Fruit fly (Drosophila melanogaster) whole organism, embryonic: ENCODE measurements around the gene Hs2st.

Experiments used
- B-H1 ChIP-seq: fragments of 200-800 bp; sonication (Bioruptor generic); IDR thresholded peaks from 3 replicates; pipeline ENCODE4 v1.3.6; 2022; ENCODE audit warnings: missing biosample characterization, missing genetic modification characterization
- CG1024 ChIP-seq: fragments of 200-800 bp; sonication (Bioruptor generic); IDR thresholded peaks from 2 replicates; pipeline ENCODE4 v1.3.6; 2022; ENCODE audit warnings: missing biosample characterization, missing genetic modification characterization
- CG10366 ChIP-seq: fragments of 200-800 bp; sonication (Bioruptor generic); IDR thresholded peaks from 2 replicates; pipeline ENCODE4 v1.3.6; 2022; ENCODE audit warnings: missing biosample characterization, missing genetic modification characterization
- CG10543 ChIP-seq: fragments of 200-800 bp; sonication (Bioruptor generic); optimal IDR thresholded peaks from 3 replicates; lab custom pipeline; 2017; ENCODE audit warnings: missing biosample characterization, mild to moderate bottlenecking, missing genetic modification characterization, moderate library complexity
- CG10565 ChIP-seq: fragments of 200-800 bp; sonication (Bioruptor generic); optimal IDR thresholded peaks from 3 replicates; lab custom pipeline; 2016; ENCODE audit warnings: missing biosample characterization, mild to moderate bottlenecking, missing genetic modification characterization
- CG10979 ChIP-seq: fragments of 200-800 bp; sonication (Bioruptor generic); optimal IDR thresholded peaks from 2 replicates; lab custom pipeline; 2018; ENCODE audit warnings: missing biosample characterization, mild to moderate bottlenecking, missing genetic modification characterization, moderate library complexity
- CG12071 ChIP-seq: fragments of 200-800 bp; sonication (Bioruptor generic); optimal IDR thresholded peaks from 3 replicates; lab custom pipeline; 2018; ENCODE audit warnings: missing biosample characterization, mild to moderate bottlenecking, missing genetic modification characterization
- CG16813 ChIP-seq: fragments of 200-800 bp; sonication (Bioruptor generic); IDR thresholded peaks from 3 replicates; pipeline ENCODE4 v1.3.6; 2022; ENCODE audit warnings: missing biosample characterization, missing genetic modification characterization; ENCODE audit not compliant: partially characterized antibody
- CG16815 ChIP-seq: fragments of 200-800 bp; sonication (Bioruptor generic); optimal IDR thresholded peaks from 3 replicates; lab custom pipeline; 2017; ENCODE audit warnings: missing biosample characterization, mild to moderate bottlenecking, missing genetic modification characterization
- CG17568 ChIP-seq: fragments of 200-800 bp; sonication (Bioruptor generic); optimal IDR thresholded peaks from 2 replicates; lab custom pipeline; 2018; ENCODE audit warnings: missing biosample characterization, mild to moderate bottlenecking, missing genetic modification characterization, moderate library complexity
- CG18262 ChIP-seq: fragments of 200-800 bp; optimal IDR thresholded peaks from 3 replicates; lab custom pipeline; 2019; ENCODE audit warnings: missing biosample characterization, mild to moderate bottlenecking, missing genetic modification characterization, moderate library complexity
- CG18599 ChIP-seq: fragments of 200-800 bp; sonication (Bioruptor generic); optimal IDR thresholded peaks from 3 replicates; lab custom pipeline; 2017; ENCODE audit warnings: missing biosample characterization, missing genetic modification characterization, mild to moderate bottlenecking, moderate library complexity, missing genetic modification reagents
- CG2202 ChIP-seq: fragments of 200-800 bp; sonication (Bioruptor generic); optimal IDR thresholded peaks from 2 replicates; lab custom pipeline; 2018; ENCODE audit warnings: missing biosample characterization, mild to moderate bottlenecking, missing genetic modification characterization
- CG3065 ChIP-seq: fragments of 200-800 bp; sonication (Bioruptor generic); optimal IDR thresholded peaks from 2 replicates; lab custom pipeline; 2016; ENCODE audit warnings: missing biosample characterization, missing genetic modification characterization
- CG32767 ChIP-seq: fragments of 200-800 bp; sonication (Bioruptor generic); IDR thresholded peaks from 2 replicates; pipeline ENCODE4 v1.3.6; 2022; ENCODE audit warnings: missing biosample characterization, missing genetic modification characterization
- CG4820 ChIP-seq: fragments of 200-800 bp; sonication (Bioruptor generic); optimal IDR thresholded peaks from 3 replicates; lab custom pipeline; 2016; ENCODE audit warnings: missing biosample characterization, missing genetic modification characterization
- CG5953 ChIP-seq: fragments of 200-800 bp; sonication (Bioruptor generic); IDR thresholded peaks from 2 replicates; pipeline ENCODE4 v1.3.6; 2022; ENCODE audit warnings: missing biosample characterization, missing genetic modification characterization
- CG7839 ChIP-seq: fragments of 200-800 bp; sonication (Bioruptor generic); optimal IDR thresholded peaks from 3 replicates; lab custom pipeline; 2018; ENCODE audit warnings: missing biosample characterization, mild to moderate bottlenecking, missing genetic modification characterization, moderate library complexity
- CHES-1-like ChIP-seq: fragments of 200-800 bp; sonication (Bioruptor generic); optimal IDR thresholded peaks from 2 replicates; lab custom pipeline; 2016; ENCODE audit warnings: missing biosample characterization, missing genetic modification characterization
- CoRest ChIP-seq: fragments of 200-800 bp; sonication (Bioruptor generic); optimal IDR thresholded peaks from 3 replicates; lab custom pipeline; 2018; ENCODE audit warnings: missing biosample characterization, mild to moderate bottlenecking, missing genetic modification characterization, moderate library complexity
- D19A ChIP-seq: fragments of 200-800 bp; optimal IDR thresholded peaks from 3 replicates; lab custom pipeline; 2019; ENCODE audit warnings: missing biosample characterization, mild to moderate bottlenecking, missing genetic modification characterization, moderate library complexity
- Doc3 ChIP-seq: fragments of 200-800 bp; sonication (Bioruptor generic); IDR thresholded peaks from 3 replicates; pipeline ENCODE4 v1.3.6; 2022; ENCODE audit warnings: missing biosample characterization, missing genetic modification characterization; ENCODE audit not compliant: partially characterized antibody
- Dp ChIP-seq: fragments of 200-800 bp; sonication (Bioruptor generic); optimal IDR thresholded peaks from 2 replicates; lab custom pipeline; 2018; ENCODE audit warnings: missing biosample characterization, mild to moderate bottlenecking, missing genetic modification characterization, moderate library complexity
- Fer1 ChIP-seq: fragments of 200-800 bp; sonication (Bioruptor generic); optimal IDR thresholded peaks from 2 replicates; lab custom pipeline; 2017; ENCODE audit warnings: missing biosample characterization, mild to moderate bottlenecking, missing genetic modification characterization
- Hmx ChIP-seq: fragments of 200-800 bp; sonication (Bioruptor generic); optimal IDR thresholded peaks from 2 replicates; lab custom pipeline; 2016; ENCODE audit warnings: missing biosample characterization, missing genetic modification characterization
- Nf-YB ChIP-seq: fragments of 200-800 bp; sonication (Bioruptor generic); optimal IDR thresholded peaks from 3 replicates; lab custom pipeline; 2019; ENCODE audit warnings: missing biosample characterization, mild to moderate bottlenecking, missing genetic modification characterization, moderate library complexity
- PHDP ChIP-seq: fragments of 200-800 bp; sonication (Bioruptor generic); optimal IDR thresholded peaks from 3 replicates; lab custom pipeline; 2018; ENCODE audit warnings: missing biosample characterization, mild to moderate bottlenecking, missing genetic modification characterization, moderate library complexity
- Spps ChIP-seq: fragments of 200-800 bp; sonication (Bioruptor generic); optimal IDR thresholded peaks from 2 replicates; lab custom pipeline; 2018; ENCODE audit warnings: missing biosample characterization, mild to moderate bottlenecking, missing genetic modification characterization
- YL-1 ChIP-seq: fragments of 200-800 bp; sonication (Bioruptor generic); optimal IDR thresholded peaks from 3 replicates; lab custom pipeline; 2017; ENCODE audit warnings: missing biosample characterization, mild to moderate bottlenecking, missing genetic modification characterization
- bab2 ChIP-seq: fragments of 200-800 bp; sonication (Bioruptor generic); optimal IDR thresholded peaks from 2 replicates; lab custom pipeline; 2016; ENCODE audit warnings: missing biosample characterization, missing genetic modification characterization
- bowl ChIP-seq: fragments of 200-800 bp; sonication (Bioruptor generic); IDR thresholded peaks from 2 replicates; pipeline ENCODE4 v1.3.6; 2022; ENCODE audit warnings: missing biosample characterization, missing genetic modification characterization
- bsh ChIP-seq, 2 experiments: fragments of 200-800 bp; sonication (Bioruptor generic); optimal IDR thresholded peaks; 2 replicates each; lab custom pipeline; 2017 to 2018; ENCODE audit warnings: mild to moderate bottlenecking in 2 of 2, missing biosample characterization in 2 of 2, missing genetic modification characterization in 2 of 2, moderate library complexity in 1 of 2
- crp ChIP-seq, 2 experiments: fragments of 200-800 bp; sonication (Bioruptor generic); optimal IDR thresholded peaks; 2 replicates in 1 of 2; 3 replicates in 1 of 2; lab custom pipeline; 2017; ENCODE audit warnings: missing biosample characterization in 2 of 2, missing genetic modification characterization in 2 of 2, mild to moderate bottlenecking in 1 of 2, moderate library complexity in 1 of 2
- da ChIP-seq: fragments of 200-800 bp; sonication (Bioruptor generic); optimal IDR thresholded peaks from 2 replicates; lab custom pipeline; 2016; ENCODE audit warnings: missing biosample characterization, missing genetic modification characterization
- eve ChIP-seq, 2 experiments: fragments of >200 bp; optimal IDR thresholded peaks; 2 replicates each; lab custom pipeline; 2017; ENCODE audit warnings: missing biosample characterization in 2 of 2, missing genetic modification characterization in 2 of 2
- fd102C ChIP-seq: fragments of 200-800 bp; sonication (Bioruptor generic); optimal IDR thresholded peaks from 2 replicates; lab custom pipeline; 2018; ENCODE audit warnings: missing biosample characterization, mild to moderate bottlenecking, missing genetic modification characterization, moderate library complexity
- gt ChIP-seq: fragments of 200-800 bp; sonication (Bioruptor generic); IDR thresholded peaks from 2 replicates; pipeline ENCODE4 v1.3.6; 2022; ENCODE audit warnings: missing biosample characterization, missing genetic modification characterization
- jumu ChIP-seq: fragments of 200-800 bp; sonication (Bioruptor generic); optimal IDR thresholded peaks from 3 replicates; lab custom pipeline; 2016; ENCODE audit warnings: missing biosample characterization, missing genetic modification characterization
- kay ChIP-seq: fragments of 200-800 bp; sonication (Bioruptor generic); optimal IDR thresholded peaks from 2 replicates; lab custom pipeline; 2016; ENCODE audit warnings: missing biosample characterization, missing genetic modification characterization
- lab ChIP-seq: fragments of 200-800 bp; sonication (Bioruptor generic); optimal IDR thresholded peaks from 3 replicates; lab custom pipeline; 2017; ENCODE audit warnings: missing biosample characterization, missing genetic modification characterization, mild to moderate bottlenecking, moderate library complexity, missing genetic modification reagents
- lilli ChIP-seq: fragments of 200-800 bp; sonication (Bioruptor generic); optimal IDR thresholded peaks from 3 replicates; lab custom pipeline; 2016; ENCODE audit warnings: missing biosample characterization, missing genetic modification characterization
- lmd ChIP-seq: fragments of 200-800 bp; sonication (Bioruptor generic); IDR thresholded peaks from 2 replicates; pipeline ENCODE4 v1.3.6; 2022; ENCODE audit warnings: missing biosample characterization, missing genetic modification characterization
- ro ChIP-seq: fragments of 200-800 bp; sonication (Bioruptor generic); IDR thresholded peaks from 2 replicates; pipeline ENCODE4 v1.3.6; 2022; ENCODE audit warnings: missing biosample characterization, missing genetic modification characterization
- schlank ChIP-seq: fragments of 200-800 bp; sonication (Bioruptor generic); optimal IDR thresholded peaks from 2 replicates; lab custom pipeline; 2018; ENCODE audit warnings: missing biosample characterization, mild to moderate bottlenecking, missing genetic modification characterization
- sens-2 ChIP-seq: fragments of 200-800 bp; sonication (Bioruptor generic); IDR thresholded peaks from 2 replicates; pipeline ENCODE4 v1.3.6; 2022; ENCODE audit warnings: missing biosample characterization, missing genetic modification characterization
- sna ChIP-seq: fragments of 200-800 bp; sonication (Bioruptor generic); IDR thresholded peaks from 2 replicates; pipeline ENCODE4 v1.3.6; 2022; ENCODE audit warnings: missing biosample characterization, missing genetic modification characterization; ENCODE audit not compliant: partially characterized antibody
- stwl ChIP-seq: fragments of 200-800 bp; sonication (Bioruptor generic); optimal IDR thresholded peaks from 3 replicates; lab custom pipeline; 2018; ENCODE audit warnings: missing biosample characterization, mild to moderate bottlenecking, missing genetic modification characterization, moderate library complexity
- tna ChIP-seq: fragments of 200-800 bp; sonication (Bioruptor generic); IDR thresholded peaks from 2 replicates; pipeline ENCODE4 v1.3.6; 2022; ENCODE audit warnings: missing biosample characterization, missing genetic modification characterization; ENCODE audit not compliant: partially characterized antibody
- vfl ChIP-seq: fragments of 200-800 bp; sonication (Bioruptor generic); optimal IDR thresholded peaks from 2 replicates; lab custom pipeline; 2016; ENCODE audit warnings: missing biosample characterization, missing genetic modification characterization

Gene Hs2st

dm6 chr2L:19423467-19424122, 21.0 kb downstream of the Hs2st start, which contains the start of the genes Alp12 and CG13085 (continued):
- TF ChIP-seq jumu (GFP tag; lab: Kevin White, UChicago), result peak; percentile 85
- TF ChIP-seq CG7839, result peak; percentile 98
- peak; percentile 90 for TF ChIP-seq Nf-YB (GFP tag; lab: Kevin White, UChicago)
- peak; percentile 92 for TF ChIP-seq CHES-1-like (GFP tag; lab: Kevin White, UChicago)
- peak; percentile 88 for TF ChIP-seq CG5953
- TF ChIP-seq kay, result peak; percentile 95
- TF ChIP-seq CG16813, result no peak
- peak; percentile 99 for TF ChIP-seq lab (GFP tag; lab: Kevin White, UChicago)
- TF ChIP-seq da (GFP tag; lab: Kevin White, UChicago), result peak; percentile 80
- no peak for TF ChIP-seq eve (GFP tag; optimal IDR thresholded peaks at IDR 0.05; lab: Kevin White, UChicago)
- peak; percentile 93 for TF ChIP-seq CG2202 (tag; lab: Kevin White, UChicago)
- TF ChIP-seq CG18599, result peak; percentile 99
- TF ChIP-seq CG10565 (GFP tag; lab: Kevin White, UChicago), result peak; percentile 75
- peak; percentile 93 for TF ChIP-seq ro (GFP tag; lab: Robert Waterston, UW)
- TF ChIP-seq vfl (GFP tag; lab: Kevin White, UChicago), result peak; percentile 92
- TF ChIP-seq bab2, result peak; percentile 94
- peak; percentile 93 for TF ChIP-seq schlank (tag; lab: Kevin White, UChicago)
- peak; percentile 98 for TF ChIP-seq PHDP
- peak; percentile 94 for TF ChIP-seq CG12071 (GFP tag; lab: Kevin White, UChicago)
- peak; percentile 97 for TF ChIP-seq CG32767 (GFP tag; lab: Robert Waterston, UW)
- peak; percentile 100 for TF ChIP-seq CG10543 (GFP tag; lab: Kevin White, UChicago)
- peak; percentile 99 for TF ChIP-seq Fer1 (GFP tag; lab: Kevin White, UChicago)
- peak; percentile 97 for TF ChIP-seq CG17568 (GFP tag; lab: Kevin White, UChicago)
- TF ChIP-seq Spps (tag; lab: Kevin White, UChicago), result peak; percentile 93
- peak; percentile 97 to 98 for TF ChIP-seq bsh (GFP tag; optimal IDR thresholded peaks at IDR 0.05; lab: Kevin White, UChicago)
- peak; percentile 98 for TF ChIP-seq YL-1 (GFP tag; lab: Kevin White, UChicago)
- TF ChIP-seq Hmx (GFP tag; lab: Kevin White, UChicago), result peak; percentile 90
- peak; percentile 99 for TF ChIP-seq CG18262 (tag; lab: Kevin White, UChicago)
- TF ChIP-seq Doc3 (GFP tag; lab: Robert Waterston, UW), result no peak
- TF ChIP-seq fd102C (GFP tag; lab: Kevin White, UChicago), result peak; percentile 23
- peak; percentile 31 for TF ChIP-seq stwl
- TF ChIP-seq CG10366 (GFP tag; lab: Robert Waterston, UW), result peak; percentile 94
- peak; percentile 15; the same call in 1 of the 2 replicates for TF ChIP-seq tna (GFP tag; lab: Robert Waterston, UW)
- peak; percentile 95 for TF ChIP-seq CG4820 (GFP tag; lab: Kevin White, UChicago)
- TF ChIP-seq crp (GFP tag; optimal IDR thresholded peaks at IDR 0.05; lab: Kevin White, UChicago), result peak in 1 of 2 experiments; percentile 73
- peak; percentile 98 for TF ChIP-seq CG10979 (tag; lab: Kevin White, UChicago)
- peak; percentile 97 for TF ChIP-seq lilli (GFP tag; lab: Kevin White, UChicago)
- peak; percentile 91 for TF ChIP-seq CG3065 (GFP tag; lab: Kevin White, UChicago)
- TF ChIP-seq B-H1 (GFP tag; lab: Robert Waterston, UW), result peak; percentile 91
- TF ChIP-seq D19A, result peak; percentile 96
- TF ChIP-seq sna, result no peak
- TF ChIP-seq CG1024, result peak; percentile 81
- peak; percentile 90 for TF ChIP-seq gt (GFP tag; lab: Robert Waterston, UW)
- peak; percentile 93 for TF ChIP-seq CG16815 (GFP tag; lab: Kevin White, UChicago)
- TF ChIP-seq Dp (GFP tag; lab: Kevin White, UChicago), result peak; percentile 31
- peak; percentile 77 for TF ChIP-seq sens-2 (GFP tag; lab: Robert Waterston, UW)
- TF ChIP-seq lmd (GFP tag; lab: Robert Waterston, UW), result peak; percentile 98
- TF ChIP-seq CoRest (tag; lab: Kevin White, UChicago), result peak; percentile 99
- TF ChIP-seq bowl (GFP tag; lab: Robert Waterston, UW), result peak; percentile 86
